Worm (Caenorhabditis elegans) whole organism, dauer: ENCODE results near the gene spch-1.

Experiments
- unc-62 ChIP-seq: sonication (generic microtip); optimal IDR thresholded peaks from 2 replicates; lab custom pipeline; 2017; ENCODE audit warnings: missing biosample characterization, missing genetic modification reagents, missing genetic modification characterization

The spch-1 gene

ce11 chrIV:10129957-10130356, 18.6 kb upstream of the spch-1 start, which contains the start of gene glt-3:
glt-3 (plus strand) TSS chrIV:10130257.
- TF ChIP-seq unc-62, result no peak

- TF ChIP-seq unc-62, result no peak
These were observed 17.6 kb upstream of the spch-1 start, which contains the start of the genes gtbp-1 and K08F4.3 for ce11 chrIV:10128906-10129386. gtbp-1 (minus strand) TSS chrIV:10128956. K08F4.3 (plus strand) TSS chrIV:10129257.

- no peak for TF ChIP-seq unc-62
These were observed 17.1 kb upstream of the spch-1 start for ce11 chrIV:10128446-10128845.

DNA sequence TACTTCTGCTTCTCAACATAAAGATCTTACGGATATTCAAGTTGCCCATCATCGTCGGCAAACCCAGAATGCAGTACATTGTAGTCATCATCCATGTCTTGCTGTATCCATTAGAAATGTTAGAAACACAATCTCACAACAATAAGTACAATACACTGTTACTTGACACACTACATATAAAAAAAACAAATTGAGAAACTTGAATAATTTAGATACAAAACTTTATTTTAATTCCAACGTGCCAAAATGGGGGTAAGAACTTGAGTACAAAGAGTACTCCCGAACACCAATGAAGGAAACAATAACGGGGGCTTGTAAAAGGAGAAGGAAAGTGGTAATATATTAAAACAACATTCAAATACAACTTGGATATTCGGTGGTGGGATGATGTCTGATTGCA, 15.2 kb upstream of the spch-1 start, which contains the start of gene ctf-18:
Gene ctf-18 (minus strand): TSS at position 101 of the 400 bp plus-strand sequence.
- no peak for TF ChIP-seq unc-62

ce11 chrIV:10122205-10122604, 10.9 kb upstream of the spch-1 start, which contains the start of gene irld-21:
irld-21 (minus strand) TSS chrIV:10122305.
- no peak for TF ChIP-seq unc-62

DNA sequence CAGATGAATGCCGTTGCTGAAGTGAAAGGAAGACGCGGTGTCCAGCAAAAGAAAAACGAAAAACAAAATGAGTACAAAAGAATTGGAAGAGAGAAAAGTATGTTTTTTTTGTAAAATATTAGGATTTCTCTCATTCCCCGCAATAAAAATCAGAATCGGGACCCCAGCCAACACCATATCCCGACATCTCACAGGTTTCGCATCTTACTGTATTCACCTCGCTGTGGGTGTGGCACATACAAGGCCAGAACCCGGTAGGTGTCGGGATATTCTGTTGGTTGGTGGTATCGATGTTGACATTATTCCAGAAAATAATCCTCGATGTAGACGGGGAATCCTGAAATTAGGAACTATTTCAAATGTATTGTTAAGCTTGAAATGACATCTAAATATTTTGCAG, 5.4 kb upstream of the spch-1 start:
- TF ChIP-seq unc-62, result no peak

ce11 chrIV:10115142-10115541, 3.8 kb upstream of the spch-1 start, which contains the start of gene C04G2.10:
C04G2.10 (plus strand) TSS chrIV:10115442.
- no peak for TF ChIP-seq unc-62

DNA sequence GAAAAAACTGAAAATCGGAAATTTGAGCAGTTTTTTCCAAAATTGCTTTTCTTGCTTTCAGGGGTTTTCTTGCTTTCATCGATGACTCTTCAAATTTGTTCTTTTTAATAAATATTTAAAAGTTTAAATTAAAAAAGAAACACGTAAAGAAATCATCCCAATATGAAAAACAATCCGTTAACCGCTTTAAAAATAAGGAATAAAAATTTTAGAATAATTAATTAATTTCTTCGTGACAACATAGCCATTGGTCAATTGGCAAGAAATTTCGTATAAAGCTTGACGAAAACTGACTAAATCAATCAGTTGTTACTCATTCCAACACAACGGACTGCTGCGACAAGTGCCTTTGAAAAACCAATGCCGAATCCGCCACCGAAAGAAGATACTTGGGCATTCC, 1.2 kb upstream of the spch-1 start, which contains the start of gene nsph-3.2:
Gene nsph-3.2 (plus strand): TSS at position 301 of the 400 bp plus-strand sequence.
- TF ChIP-seq unc-62, result no peak

DNA sequence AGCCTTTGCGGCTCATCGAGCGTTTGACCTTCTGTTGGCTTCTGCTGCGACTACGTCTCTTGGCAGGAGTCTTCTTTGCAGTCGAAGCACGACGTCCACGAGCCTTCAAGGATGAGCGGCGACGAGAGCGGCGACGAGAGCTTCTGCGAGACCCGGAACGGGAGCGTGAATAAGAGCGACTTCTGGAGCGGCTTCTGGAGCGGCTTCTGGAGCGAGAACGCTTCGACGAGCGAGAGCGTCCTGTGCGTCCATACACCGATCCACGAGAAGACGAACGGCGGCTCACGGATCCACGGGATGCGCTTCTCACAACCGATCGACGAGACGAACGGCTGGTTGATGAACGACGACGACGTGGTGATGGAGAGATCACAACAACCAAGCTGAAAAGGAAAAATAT, 471 bp downstream of the spch-1 start:
- no peak for TF ChIP-seq unc-62

ce11 chrIV:10110417-10110816, 924 bp downstream of the spch-1 start, which contains the start of gene egl-38:
egl-38 (minus strand) TSS chrIV:10110517.
- no peak for TF ChIP-seq unc-62

- TF ChIP-seq unc-62, result no peak
These were observed 14.5 kb downstream of the spch-1 start, which contains the start of gene dis-3 for ce11 chrIV:10096881-10097280. dis-3 (plus strand) TSS chrIV:10097202.

- TF ChIP-seq unc-62, result no peak
These were observed 16.2 kb downstream of the spch-1 start, which contains the start of the genes C04G2.5 and msp-36 for ce11 chrIV:10095171-10095570. C04G2.5 (minus strand) TSS chrIV:10095271. msp-36 (plus strand) TSS chrIV:10095433.

ce11 chrIV:10090358-10090757, 21.0 kb downstream of the spch-1 start, which contains the start of gene ttbk-5:
ttbk-5 (plus strand) TSS chrIV:10090658.
- TF ChIP-seq unc-62, result no peak

DNA sequence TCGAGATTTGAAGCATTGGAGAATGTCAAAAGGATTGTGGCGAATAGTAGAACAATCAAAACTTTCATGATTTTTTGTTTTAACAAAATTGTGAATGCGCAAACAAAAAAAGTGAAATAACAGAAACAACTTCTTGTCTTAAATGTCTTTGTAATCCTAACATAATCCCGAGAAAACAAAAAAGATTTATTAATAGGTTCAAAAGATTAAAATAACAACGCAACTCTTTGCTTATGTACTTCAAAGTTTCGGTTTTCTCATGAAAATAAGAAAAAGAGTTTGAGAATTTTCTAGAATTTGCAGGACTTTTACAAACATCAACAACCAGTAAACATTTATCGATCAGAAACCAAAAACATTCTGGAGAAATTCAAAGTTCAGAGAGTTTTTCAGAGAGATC, 21.6 kb downstream of the spch-1 start, which contains the start of gene ttr-39:
Gene ttr-39 (minus strand): TSS at position 101 of the 400 bp plus-strand sequence.
- no peak for TF ChIP-seq unc-62

DNA sequence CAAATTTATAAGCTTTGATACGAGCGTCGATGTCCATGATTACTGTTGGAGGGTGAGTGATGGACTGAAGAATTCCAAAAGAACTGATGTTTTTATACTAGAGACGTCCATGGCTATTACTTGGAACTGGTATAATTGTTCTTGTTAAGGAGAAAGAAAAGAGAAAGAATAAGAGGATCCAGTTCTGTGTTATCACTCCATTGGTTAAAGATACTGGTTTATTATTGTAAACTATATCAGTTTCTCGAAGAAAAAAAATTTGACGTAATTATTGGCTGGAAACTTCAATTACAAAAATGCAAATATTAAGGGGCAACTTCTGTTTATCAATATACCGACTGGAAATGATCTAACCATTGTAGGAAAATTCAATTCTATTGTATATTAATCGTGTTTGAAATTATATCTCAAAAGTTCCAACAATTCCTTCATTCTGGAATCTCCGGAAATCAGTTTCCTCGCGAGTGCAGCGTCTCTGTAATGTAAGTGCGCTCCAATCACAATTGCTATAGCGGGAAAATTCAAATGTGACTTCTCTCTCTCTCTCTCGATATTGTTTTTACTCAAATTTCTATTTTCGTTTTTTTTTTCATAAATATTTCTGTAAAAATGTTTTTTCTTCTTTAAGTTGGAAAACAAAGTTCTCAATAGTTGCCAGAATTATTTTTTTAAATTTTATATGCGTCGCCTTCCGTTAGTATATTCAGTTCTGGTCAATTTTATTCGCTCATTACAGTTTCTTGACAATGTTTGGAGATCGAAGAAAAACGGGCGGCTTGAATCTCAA, 25.7 kb downstream of the spch-1 start, which contains the start of the genes col-2 and ndc-80:
Gene col-2 (minus strand): TSS at position 51 of the 787 bp plus-strand sequence.
Gene ndc-80 (plus strand): TSS at position 737 of the 787 bp plus-strand sequence.
- no peak for TF ChIP-seq unc-62

- TF ChIP-seq unc-62, result no peak
These were observed 26.9 kb downstream of the spch-1 start, which contains the start of gene W01B6.8 for ce11 chrIV:10084323-10084959. W01B6.8 (minus strand) TSS chrIV:10084373.

ce11 chrIV:10080816-10081215, 30.5 kb downstream of the spch-1 start, which contains the start of gene W01B6.6:
W01B6.6 (plus strand) TSS chrIV:10081116.
- TF ChIP-seq unc-62, result no peak
